Fruit fly (Drosophila melanogaster) S2 (cell line): Measurements from ENCODE around the gene CG5381.

Experiments
- CG8478 ChIP-seq: fragments of >200 bp; optimal IDR thresholded peaks from 2 replicates; lab custom pipeline; 2018
- CTCF ChIP-seq, 2 experiments: fragments of >200 bp; optimal IDR thresholded peaks; 2 replicates each; lab custom pipeline; 2018

dm6 chr2L:10299077-10299809 is 23.7 kb downstream of the CG5381 start:
- no peak for TF ChIP-seq CTCF (optimal IDR thresholded peaks at IDR 0.05; lab: Kevin White, UChicago)
- no peak for TF ChIP-seq CG8478
